Worm (Caenorhabditis elegans) whole organism, young adult: Measurements from ENCODE around the gene cest-2.3.
A peak's percentile ranks its signal among the peaks of the same experiment; 100 is the strongest.

Experiments used
- T07F8.4 ChIP-seq: sonication (generic microtip); optimal IDR thresholded peaks from 2 replicates; lab custom pipeline; 2016; ENCODE audit warnings: mild to moderate bottlenecking, missing genetic modification characterization, moderate library complexity, missing compliant biosample characterization
- hrde-1 ChIP-seq: sonication (generic microtip); optimal IDR thresholded peaks from 2 replicates; lab custom pipeline; 2016; ENCODE audit warnings: missing genetic modification characterization, mild to moderate bottlenecking, missing compliant biosample characterization, moderate library complexity, missing genotype, missing genetic modification reagents, borderline replicate concordance
- mes-4 ChIP-seq: sonication (generic microtip); optimal IDR thresholded peaks from 2 replicates; lab custom pipeline; 2016; ENCODE audit warnings: missing genotype, missing genetic modification characterization, missing compliant biosample characterization
- nhr-27 ChIP-seq: fragments of 200-800 bp; sonication (Bioruptor generic); optimal IDR thresholded peaks from 2 replicates; lab custom pipeline; 2018; ENCODE audit warnings: mild to moderate bottlenecking, missing genetic modification characterization, moderate library complexity, missing compliant biosample characterization
- pha-4 ChIP-seq: fragments of 150-350 bp; sonication (generic microtip); optimal IDR thresholded peaks from 2 replicates; lab custom pipeline; 2014; ENCODE audit warnings: missing biosample characterization, missing genetic modification reagents, missing genetic modification characterization
- snpc-3.4 ChIP-seq: sonication (generic microtip); optimal IDR thresholded peaks from 2 replicates; lab custom pipeline; 2017; ENCODE audit warnings: missing genetic modification characterization, mild to moderate bottlenecking, missing compliant biosample characterization, antibody characterized with exemption, moderate library complexity, missing genotype, missing genetic modification reagents
- snpc-4 ChIP-seq, 5 experiments: fragments of 150-350 bp in 1 of 5; sonication (generic microtip) in 4 of 5; optimal IDR thresholded peaks; 2 replicates each; lab custom pipeline; 2014 to 2018; ENCODE audit warnings: missing genetic modification characterization in 5 of 5, missing biosample characterization in 3 of 5, antibody characterized with exemption in 2 of 5, mild to moderate bottlenecking in 2 of 5, missing compliant biosample characterization in 2 of 5, missing genotype in 2 of 5, moderate library complexity in 2 of 5, missing genetic modification reagents in 1 of 5

DNA sequence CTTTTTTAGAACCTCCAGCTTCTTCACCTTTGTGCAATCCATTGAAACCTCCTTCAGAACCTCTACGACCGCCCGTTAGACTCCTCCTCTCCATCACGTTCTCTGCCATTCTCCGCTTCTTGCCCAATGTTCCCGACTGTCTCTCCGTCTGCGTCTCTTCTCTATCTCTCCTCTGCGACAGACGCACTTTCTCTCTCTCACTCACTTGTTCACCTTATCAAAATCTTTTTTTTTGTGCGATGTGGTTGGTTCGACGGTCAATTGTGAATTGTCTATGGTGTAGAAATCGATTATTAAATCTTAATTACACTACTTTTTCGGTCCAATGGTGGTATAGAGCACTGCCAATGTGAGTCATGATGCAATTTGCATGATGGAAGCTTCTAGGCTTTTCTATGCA is 10.7 kb upstream of the cest-2.3 start, which contains the start of gene atfs-1:
- no peak for TF ChIP-seq nhr-27 (tag; lab: Kevin White, UChicago)
- no peak for TF ChIP-seq pha-4 (tag; lab: Kevin White, UChicago)
- TF ChIP-seq hrde-1 (tag; lab: Kevin White, UChicago) = no peak
- TF ChIP-seq snpc-4 (GFP tag; optimal IDR thresholded peaks at IDR 0.05; lab: Kevin White, UChicago) = no peak
- TF ChIP-seq snpc-4 (tag; optimal IDR thresholded peaks at IDR 0.05; lab: Kevin White, UChicago) = peak in 3 of 4 experiments; percentile 4 to 14 (median 12)
- TF ChIP-seq T07F8.4 (tag; lab: Kevin White, UChicago) = no peak
- TF ChIP-seq mes-4 (tag; lab: Kevin White, UChicago) = no peak
- no peak for TF ChIP-seq snpc-3.4
